Worm (Caenorhabditis elegans) whole organism, young adult: ENCODE results near the gene gcy-31.

Experiments
- F10E7.11 ChIP-seq: sonication (generic microtip); optimal IDR thresholded peaks from 2 replicates; lab custom pipeline; 2017; ENCODE audit warnings: mild to moderate bottlenecking, missing genetic modification characterization, moderate library complexity, missing compliant biosample characterization
- Y95B8A.8 ChIP-seq: fragments of 200-800 bp; sonication (Bioruptor generic); IDR thresholded peaks from 2 replicates; pipeline ENCODE4 v1.3.6; 2022; ENCODE audit warnings: missing genetic modification reagents, missing genetic modification characterization, missing compliant biosample characterization
- dpl-1 ChIP-seq: fragments of 150-350 bp; optimal IDR thresholded peaks from 2 replicates; lab custom pipeline; 2014; ENCODE audit warnings: missing biosample characterization, missing genetic modification reagents, missing genetic modification characterization
- hlh-26 ChIP-seq: fragments of 200-800 bp; sonication (Bioruptor generic); conservative IDR thresholded peaks from 2 replicates; pipeline ENCODE4 v1.3.6; 2022; ENCODE audit warnings: missing genetic modification reagents, missing genetic modification characterization, missing compliant biosample characterization
- hsf-1 ChIP-seq: fragments of 200-800 bp; sonication (Bioruptor generic); IDR thresholded peaks from 2 replicates; pipeline ENCODE4 v1.3.6; 2022; ENCODE audit warnings: missing genetic modification reagents, missing genetic modification characterization, missing compliant biosample characterization
- lsl-1 ChIP-seq: fragments of 200-800 bp; sonication (Bioruptor generic); optimal IDR thresholded peaks from 2 replicates; lab custom pipeline; 2018; ENCODE audit warnings: mild to moderate bottlenecking, missing genetic modification characterization, moderate library complexity, missing compliant biosample characterization
- madf-3 ChIP-seq: fragments of 200-800 bp; sonication (Bioruptor generic); IDR thresholded peaks from 2 replicates; pipeline ENCODE4 v1.3.6; 2022; ENCODE audit warnings: missing genetic modification reagents, missing genetic modification characterization, missing compliant biosample characterization
- madf-6 ChIP-seq: fragments of 200-800 bp; sonication (Bioruptor generic); IDR thresholded peaks from 2 replicates; pipeline ENCODE4 v1.3.6; 2022; ENCODE audit warnings: missing genetic modification reagents, missing genetic modification characterization, missing compliant biosample characterization
- nfya-1 ChIP-seq: sonication (generic microtip); optimal IDR thresholded peaks from 2 replicates; lab custom pipeline; 2017; ENCODE audit warnings: antibody characterized with exemption, missing compliant biosample characterization, missing genetic modification characterization, borderline replicate concordance; ENCODE audit not compliant: insufficient read depth
- pha-4 ChIP-seq: fragments of 150-350 bp; sonication (generic microtip); optimal IDR thresholded peaks from 2 replicates; lab custom pipeline; 2014; ENCODE audit warnings: missing biosample characterization, missing genetic modification reagents, missing genetic modification characterization
- rec-8 ChIP-seq, 2 experiments: sonication (generic microtip); optimal IDR thresholded peaks; 2 replicates each; lab custom pipeline; 2016; ENCODE audit warnings: mild to moderate bottlenecking in 2 of 2, missing genetic modification characterization in 2 of 2, missing genetic modification reagents in 2 of 2, missing genotype in 2 of 2, missing biosample characterization in 1 of 2, missing compliant biosample characterization in 1 of 2, moderate library complexity in 1 of 2
- sptf-2 ChIP-seq: fragments of 200-800 bp; sonication (Bioruptor generic); optimal IDR thresholded peaks from 2 replicates; lab custom pipeline; 2018; ENCODE audit warnings: mild to moderate bottlenecking, missing genetic modification characterization, missing compliant biosample characterization
- unc-130 ChIP-seq: sonication (generic microtip); optimal IDR thresholded peaks from 2 replicates; lab custom pipeline; 2016; ENCODE audit warnings: missing genetic modification reagents, missing genetic modification characterization, missing compliant biosample characterization
- unc-62 ChIP-seq: fragments of 150-350 bp; optimal IDR thresholded peaks from 2 replicates; lab custom pipeline; 2014; ENCODE audit warnings: missing biosample characterization, missing genetic modification reagents, missing genetic modification characterization

- TF ChIP-seq nfya-1 (tag; lab: Kevin White, UChicago) (no peak), unc-62 (GFP tag; lab: Kevin White, UChicago) (no peak), lsl-1 (GFP tag; lab: Kevin White, UChicago) (no peak), madf-6 (no peak), hlh-26 (GFP tag; lab: Robert Waterston, UW) (no peak), Y95B8A.8 (GFP tag; lab: Robert Waterston, UW) (no peak), pha-4 (tag; lab: Kevin White, UChicago) (no peak), F10E7.11 (tag; lab: Kevin White, UChicago) (no peak), unc-130 (no peak), sptf-2 (GFP tag; lab: Kevin White, UChicago) (no peak), hsf-1 (GFP tag; lab: Robert Waterston, UW) (no peak), dpl-1 (no peak), rec-8 (tag; optimal IDR thresholded peaks at IDR 0.05; lab: Kevin White, UChicago) (no peak), madf-3 (GFP tag; lab: Robert Waterston, UW) (no peak)
Observed at ce11 chrX:2461742-2462141, 34.4 kb upstream of the gcy-31 start.
